Fruit fly (Drosophila melanogaster): ENCODE data around the gene Pex12.

DNA sequence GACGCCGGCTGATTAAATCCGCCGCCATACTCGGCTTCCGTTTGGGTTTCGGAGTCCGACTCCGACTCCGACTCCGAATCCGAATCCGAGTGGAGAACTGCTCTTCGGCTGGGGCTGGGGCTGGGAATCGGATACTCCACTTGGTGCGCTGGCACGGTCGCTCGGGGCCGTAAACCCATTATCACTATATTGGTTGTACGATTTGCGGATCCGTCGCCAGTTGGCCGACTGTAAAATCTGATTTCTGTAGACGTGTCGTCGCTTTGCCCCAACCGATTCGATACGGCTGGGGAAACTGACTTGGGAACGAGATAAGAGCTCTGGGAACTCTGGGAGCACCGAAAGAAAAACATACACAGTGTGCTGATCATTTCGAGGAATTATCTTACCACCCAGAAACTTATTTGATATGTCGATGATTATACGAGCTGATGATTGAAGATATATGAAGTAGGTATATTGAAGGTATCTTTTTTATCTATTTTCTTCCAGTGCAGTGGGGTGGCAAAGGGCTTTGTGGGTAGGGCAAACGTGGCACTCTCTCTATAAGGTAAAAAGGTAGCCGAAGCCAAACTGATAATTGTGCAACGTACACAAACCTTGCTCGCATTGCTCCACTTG is 42.2 kb downstream of the Pex12 start:
- no peak for TF ChIP-seq Myc (optimal IDR thresholded peaks at IDR 0.05)
- no peak for TF ChIP-seq psq (optimal IDR thresholded peaks at IDR 0.05)
- no peak for TF ChIP-seq Sin3A (optimal IDR thresholded peaks at IDR 0.05)

Measured in Kc167 (cell line).